Fruit fly (Drosophila melanogaster) whole organism, embryonic: ENCODE measurements around the gene m-cup.

Experiments used
- Aef1 ChIP-seq: fragments of 200-800 bp; sonication (Bioruptor generic); IDR thresholded peaks from 3 replicates; pipeline ENCODE4 v1.3.6; 2022; ENCODE audit warnings: missing biosample characterization, missing genetic modification characterization
- C15 ChIP-seq: fragments of 200-800 bp; sonication (Bioruptor generic); IDR thresholded peaks from 3 replicates; pipeline ENCODE4 v1.3.6; 2022; ENCODE audit warnings: missing biosample characterization, missing genetic modification characterization
- CG10462 ChIP-seq: fragments of 200-800 bp; sonication (Bioruptor generic); optimal IDR thresholded peaks from 2 replicates; lab custom pipeline; 2016; ENCODE audit warnings: missing biosample characterization, missing genetic modification characterization
- CG12104 ChIP-seq: fragments of 200-800 bp; sonication (Bioruptor generic); optimal IDR thresholded peaks from 3 replicates; lab custom pipeline; 2016; ENCODE audit warnings: missing biosample characterization, missing genetic modification characterization
- CG12219 ChIP-seq: fragments of 200-800 bp; sonication (Bioruptor generic); optimal IDR thresholded peaks from 3 replicates; lab custom pipeline; 2018; ENCODE audit warnings: missing biosample characterization, mild to moderate bottlenecking, missing genetic modification characterization
- CG12391 ChIP-seq: fragments of 200-800 bp; sonication (Bioruptor generic); optimal IDR thresholded peaks from 3 replicates; lab custom pipeline; 2018; ENCODE audit warnings: missing biosample characterization, mild to moderate bottlenecking, missing genetic modification characterization, moderate library complexity
- CG13287 ChIP-seq: fragments of 200-800 bp; sonication (Bioruptor generic); IDR thresholded peaks from 2 replicates; pipeline ENCODE4 v1.3.6; 2022; ENCODE audit warnings: missing biosample characterization, missing genetic modification characterization; ENCODE audit not compliant: partially characterized antibody
- CG18011 ChIP-seq: fragments of 200-800 bp; sonication (Bioruptor generic); optimal IDR thresholded peaks from 2 replicates; lab custom pipeline; 2017; ENCODE audit warnings: missing biosample characterization, missing genetic modification characterization, mild to moderate bottlenecking, moderate library complexity, missing genotype
- CG18764 ChIP-seq: fragments of 200-800 bp; sonication (Bioruptor generic); optimal IDR thresholded peaks from 3 replicates; lab custom pipeline; 2016; ENCODE audit warnings: missing biosample characterization, missing genetic modification characterization
- CG2199 ChIP-seq: fragments of 200-800 bp; sonication (Bioruptor generic); IDR thresholded peaks from 3 replicates; pipeline ENCODE4 v1.3.6; 2022; ENCODE audit warnings: missing biosample characterization, missing genetic modification characterization
- CG30403 ChIP-seq: fragments of 200-800 bp; sonication (Bioruptor generic); optimal IDR thresholded peaks from 3 replicates; lab custom pipeline; 2016; ENCODE audit warnings: missing biosample characterization, missing genetic modification characterization
- CG3407 ChIP-seq: fragments of 200-800 bp; sonication (Bioruptor generic); optimal IDR thresholded peaks from 2 replicates; lab custom pipeline; 2018; ENCODE audit warnings: missing biosample characterization, mild to moderate bottlenecking, missing genetic modification characterization
- CG4404 ChIP-seq: fragments of 200-800 bp; sonication (Bioruptor generic); IDR thresholded peaks from 2 replicates; pipeline ENCODE4 v1.3.6; 2022; ENCODE audit warnings: missing biosample characterization, missing genetic modification characterization
- CG7556 ChIP-seq: fragments of 200-800 bp; sonication (Bioruptor generic); optimal IDR thresholded peaks from 2 replicates; lab custom pipeline; 2017; ENCODE audit warnings: missing biosample characterization, mild to moderate bottlenecking, missing genetic modification characterization
- CG7987 ChIP-seq: fragments of 200-800 bp; sonication (Bioruptor generic); optimal IDR thresholded peaks from 2 replicates; lab custom pipeline; 2018; ENCODE audit warnings: missing biosample characterization, mild to moderate bottlenecking, missing genetic modification characterization, moderate library complexity
- CG8281 ChIP-seq: fragments of 200-800 bp; sonication (Bioruptor generic); optimal IDR thresholded peaks from 2 replicates; lab custom pipeline; 2018; ENCODE audit warnings: missing biosample characterization, mild to moderate bottlenecking, missing genetic modification characterization, moderate library complexity
- CG8478 ChIP-seq: fragments of >200 bp; optimal IDR thresholded peaks from 2 replicates; lab custom pipeline; 2018
- Chrac-16 ChIP-seq: fragments of 200-800 bp; sonication (Bioruptor generic); optimal IDR thresholded peaks from 3 replicates; lab custom pipeline; 2016; ENCODE audit warnings: missing biosample characterization, missing genetic modification characterization
- D19A ChIP-seq: fragments of 200-800 bp; optimal IDR thresholded peaks from 3 replicates; lab custom pipeline; 2019; ENCODE audit warnings: missing biosample characterization, mild to moderate bottlenecking, missing genetic modification characterization, moderate library complexity
- Dll ChIP-seq: fragments of 200-800 bp; sonication (Bioruptor generic); IDR thresholded peaks from 4 replicates; pipeline ENCODE4 v1.3.6; 2022; ENCODE audit warnings: missing biosample characterization, missing genetic modification characterization; ENCODE audit not compliant: partially characterized antibody
- Dref ChIP-seq: fragments of 200-800 bp; sonication (Bioruptor generic); IDR thresholded peaks from 2 replicates; pipeline ENCODE4 v1.3.6; 2022; ENCODE audit warnings: missing biosample characterization, missing genetic modification characterization
- E2f1 ChIP-seq: fragments of 200-800 bp; sonication (Bioruptor generic); IDR thresholded peaks from 2 replicates; pipeline ENCODE4 v1.3.6; 2022; ENCODE audit warnings: missing biosample characterization, missing genetic modification characterization
- HmgZ ChIP-seq: fragments of 200-800 bp; sonication (Bioruptor generic); optimal IDR thresholded peaks from 2 replicates; lab custom pipeline; 2018; ENCODE audit warnings: missing biosample characterization, mild to moderate bottlenecking, missing genetic modification characterization
- Med ChIP-seq: fragments of 200-800 bp; sonication (Bioruptor generic); peaks from one replicate; lab custom pipeline; 2016; ENCODE audit warnings: missing biosample characterization, missing genetic modification characterization, mild to moderate bottlenecking, inconsistent platforms, moderate library complexity
- Mes4 ChIP-seq: fragments of 200-800 bp; sonication (Bioruptor generic); optimal IDR thresholded peaks from 2 replicates; lab custom pipeline; 2016; ENCODE audit warnings: missing biosample characterization, missing genetic modification characterization
- Neu2 ChIP-seq: fragments of 200-800 bp; sonication (Bioruptor generic); optimal IDR thresholded peaks from 3 replicates; lab custom pipeline; 2016; ENCODE audit warnings: missing biosample characterization, missing genetic modification characterization, borderline replicate concordance
- Nf-YC ChIP-seq: fragments of 200-800 bp; optimal IDR thresholded peaks from 3 replicates; lab custom pipeline; 2019; ENCODE audit warnings: missing biosample characterization, mild to moderate bottlenecking, missing genetic modification characterization, moderate library complexity
- Rx ChIP-seq: fragments of 200-800 bp; sonication (Bioruptor generic); IDR thresholded peaks from 2 replicates; pipeline ENCODE4 v1.3.6; 2022; ENCODE audit warnings: missing biosample characterization, missing genetic modification characterization
- abd-A ChIP-seq: fragments of 200-800 bp; sonication (Bioruptor generic); optimal IDR thresholded peaks from 3 replicates; lab custom pipeline; 2019; ENCODE audit warnings: missing biosample characterization, mild to moderate bottlenecking, missing genetic modification characterization, moderate library complexity
- aop ChIP-seq: fragments of 200-800 bp; sonication (Bioruptor generic); IDR thresholded peaks from 2 replicates; pipeline ENCODE4 v1.3.6; 2022; ENCODE audit warnings: missing biosample characterization, missing genetic modification characterization
- ara ChIP-seq: fragments of 200-800 bp; sonication (Bioruptor generic); IDR thresholded peaks from 2 replicates; pipeline ENCODE4 v1.3.6; 2022; ENCODE audit warnings: missing biosample characterization, missing genetic modification characterization
- croc ChIP-seq: fragments of 200-800 bp; sonication (Bioruptor generic); conservative IDR thresholded peaks from 3 replicates; pipeline ENCODE4 v1.3.6; 2022; ENCODE audit warnings: missing biosample characterization, missing genetic modification characterization
- danr ChIP-seq: fragments of 200-800 bp; sonication (Bioruptor generic); IDR thresholded peaks from 2 replicates; pipeline ENCODE4 v1.3.6; 2022; ENCODE audit warnings: missing biosample characterization, missing genetic modification characterization
- dm ChIP-seq: fragments of 200-800 bp; sonication (Bioruptor generic); optimal IDR thresholded peaks from 3 replicates; lab custom pipeline; 2016; ENCODE audit warnings: missing biosample characterization, missing genetic modification characterization
- dpn ChIP-seq, 2 experiments: fragments of 200-800 bp; sonication (Bioruptor generic); optimal IDR thresholded peaks; 3 replicates each; lab custom pipeline; 2016; ENCODE audit warnings: missing biosample characterization in 2 of 2, missing genetic modification characterization in 2 of 2
- en ChIP-seq: fragments of 200-800 bp; sonication (Bioruptor generic); optimal IDR thresholded peaks from 2 replicates; lab custom pipeline; 2016; ENCODE audit warnings: missing biosample characterization, missing genetic modification characterization
- ewg ChIP-seq: fragments of 200-800 bp; sonication (Bioruptor generic); optimal IDR thresholded peaks from 3 replicates; lab custom pipeline; 2017; ENCODE audit warnings: mild to moderate bottlenecking, missing biosample characterization, missing genetic modification reagents, missing genetic modification characterization
- gce ChIP-seq: fragments of 200-800 bp; sonication (Bioruptor generic); IDR thresholded peaks from 3 replicates; pipeline ENCODE4 v1.3.6; 2022; ENCODE audit warnings: missing biosample characterization, missing genetic modification characterization
- h ChIP-seq: fragments of >200 bp; optimal IDR thresholded peaks from 2 replicates; lab custom pipeline; 2017
- hbn ChIP-seq: fragments of 200-800 bp; sonication (Bioruptor generic); IDR thresholded peaks from 2 replicates; pipeline ENCODE4 v1.3.6; 2022; ENCODE audit warnings: missing biosample characterization, missing genetic modification characterization; ENCODE audit not compliant: partially characterized antibody
- kni ChIP-seq: fragments of 200-800 bp; sonication (Bioruptor generic); optimal IDR thresholded peaks from 3 replicates; lab custom pipeline; 2017; ENCODE audit warnings: mild to moderate bottlenecking, missing biosample characterization, missing genetic modification reagents, missing genetic modification characterization
- lola ChIP-seq, 3 experiments: fragments of >200 bp in 2 of 3; fragments of 200-800 bp in 1 of 3; sonication (Bioruptor generic) in 1 of 3; optimal IDR thresholded peaks; 2 replicates each; lab custom pipeline; 2017 to 2019; ENCODE audit warnings: missing biosample characterization in 3 of 3, missing genetic modification characterization in 3 of 3, mild to moderate bottlenecking in 1 of 3, moderate library complexity in 1 of 3
- luna ChIP-seq: fragments of 200-800 bp; sonication (Bioruptor generic); optimal IDR thresholded peaks from 2 replicates; lab custom pipeline; 2016; ENCODE audit warnings: missing biosample characterization, missing genetic modification characterization
- oc ChIP-seq: fragments of 200-800 bp; sonication (Bioruptor generic); optimal IDR thresholded peaks from 2 replicates; lab custom pipeline; 2018; ENCODE audit warnings: missing biosample characterization, mild to moderate bottlenecking, missing genetic modification characterization, moderate library complexity
- pnt ChIP-seq: fragments of 200-800 bp; sonication (Bioruptor generic); optimal IDR thresholded peaks from 3 replicates; lab custom pipeline; 2016; ENCODE audit warnings: missing biosample characterization, missing genetic modification characterization
- row ChIP-seq: fragments of 200-800 bp; sonication (Bioruptor generic); IDR thresholded peaks from 3 replicates; pipeline ENCODE4 v1.3.6; 2022; ENCODE audit warnings: missing biosample characterization, missing genetic modification characterization
- slp2 ChIP-seq: fragments of 200-800 bp; sonication (Bioruptor generic); optimal IDR thresholded peaks from 2 replicates; lab custom pipeline; 2016; ENCODE audit warnings: missing biosample characterization, missing genetic modification characterization
- stwl ChIP-seq: fragments of 200-800 bp; sonication (Bioruptor generic); optimal IDR thresholded peaks from 3 replicates; lab custom pipeline; 2018; ENCODE audit warnings: missing biosample characterization, mild to moderate bottlenecking, missing genetic modification characterization, moderate library complexity
- toy ChIP-seq: fragments of 200-800 bp; sonication (Bioruptor generic); IDR thresholded peaks from 2 replicates; pipeline ENCODE4 v1.3.6; 2022; ENCODE audit warnings: missing biosample characterization, missing genetic modification characterization
- zen2 ChIP-seq: fragments of 200-800 bp; sonication (Bioruptor generic); IDR thresholded peaks from 3 replicates; pipeline ENCODE4 v1.3.6; 2022; ENCODE audit warnings: missing biosample characterization, missing genetic modification characterization; ENCODE audit not compliant: partially characterized antibody
- zfh1 ChIP-seq: fragments of 200-800 bp; sonication (Bioruptor generic); IDR thresholded peaks from 3 replicates; pipeline ENCODE4 v1.3.6; 2022; ENCODE audit warnings: missing biosample characterization, missing genetic modification characterization

The m-cup gene

DNA sequence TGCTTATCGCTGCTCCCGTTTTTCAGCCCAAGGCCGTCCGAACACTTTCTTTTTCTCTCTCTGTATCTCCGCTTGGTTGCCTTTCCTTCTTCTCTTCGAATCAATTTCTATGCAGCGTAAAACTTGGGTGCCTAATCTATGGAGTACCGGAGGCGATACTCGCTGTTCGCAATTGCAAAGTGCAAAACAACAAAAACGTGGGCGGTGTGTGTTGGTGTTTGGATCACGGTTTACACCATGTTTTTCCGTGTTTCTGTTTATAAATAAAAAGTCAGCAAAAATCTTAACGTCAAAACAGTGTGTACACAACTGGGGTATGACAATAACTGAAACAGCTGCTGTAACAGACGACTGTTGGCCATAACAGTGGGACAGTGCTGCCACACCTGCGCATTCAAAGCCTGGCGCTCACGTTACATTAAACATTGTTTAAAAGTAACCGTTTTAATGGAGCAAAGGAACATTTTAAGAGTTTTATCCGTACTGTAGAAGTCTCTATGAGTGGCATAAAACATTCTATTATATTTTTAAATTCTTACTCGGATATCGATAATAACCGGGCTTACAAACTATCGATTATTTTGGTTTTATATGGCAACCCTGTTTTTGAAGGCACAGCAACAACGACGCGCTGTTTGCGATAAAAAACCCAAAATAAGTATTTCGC is at the start of gene m-cup, which contains the start of gene Det (continued):
- TF ChIP-seq CG3407 (GFP tag; lab: Kevin White, UChicago): no peak
- TF ChIP-seq CG30403: peak; percentile 2
- peak; percentile 51; the same call in 1 of the 2 replicates for TF ChIP-seq hbn (GFP tag; lab: Robert Waterston, UW)
- no peak for TF ChIP-seq luna (GFP tag; lab: Kevin White, UChicago)
- peak; percentile 74 for TF ChIP-seq Med (GFP tag; lab: Kevin White, UChicago)
- TF ChIP-seq CG12104 (GFP tag; lab: Kevin White, UChicago): peak; percentile 23
- TF ChIP-seq CG7556: no peak
- no peak for TF ChIP-seq CG8281 (tag; lab: Kevin White, UChicago)
- TF ChIP-seq dm (GFP tag; lab: Kevin White, UChicago): no peak
- TF ChIP-seq CG18011 (GFP tag; lab: Kevin White, UChicago): no peak
- no peak for TF ChIP-seq Rx (GFP tag; lab: Robert Waterston, UW)
- TF ChIP-seq ara (GFP tag; lab: Robert Waterston, UW): no peak
- no peak for TF ChIP-seq CG2199 (GFP tag; lab: Robert Waterston, UW)
- no peak for TF ChIP-seq Chrac-16 (GFP tag; lab: Kevin White, UChicago)
- no peak for TF ChIP-seq HmgZ (tag; lab: Kevin White, UChicago)
- TF ChIP-seq CG12219: no peak
- no peak for TF ChIP-seq toy (GFP tag; lab: Robert Waterston, UW)
- TF ChIP-seq slp2: no peak
- TF ChIP-seq Dref (GFP tag; lab: Robert Waterston, UW): peak; percentile 69
- TF ChIP-seq aop (GFP tag; lab: Robert Waterston, UW): no peak
- TF ChIP-seq Neu2 (GFP tag; lab: Kevin White, UChicago): no peak
- peak; percentile 84 for TF ChIP-seq CG13287 (GFP tag; lab: Robert Waterston, UW)
- no peak for TF ChIP-seq Nf-YC (tag; lab: Kevin White, UChicago)
- TF ChIP-seq CG18764 (GFP tag; lab: Kevin White, UChicago): no peak
- TF ChIP-seq kni (GFP tag; lab: Kevin White, UChicago): no peak
- peak in 1 of 2 experiments; percentile 18 for TF ChIP-seq dpn (GFP tag; optimal IDR thresholded peaks at IDR 0.05; lab: Kevin White, UChicago)
- no peak for TF ChIP-seq C15 (GFP tag; lab: Robert Waterston, UW)
- no peak for TF ChIP-seq croc
- no peak for TF ChIP-seq E2f1 (GFP tag; lab: Robert Waterston, UW)
- peak; percentile 15 for TF ChIP-seq CG7987 (GFP tag; lab: Kevin White, UChicago)
- no peak for TF ChIP-seq CG10462 (GFP tag; lab: Kevin White, UChicago)
- TF ChIP-seq h (lab: Kevin White, UChicago): no peak
- TF ChIP-seq Dll (GFP tag; lab: Robert Waterston, UW): peak; percentile 88
- no peak for TF ChIP-seq gce (GFP tag; lab: Robert Waterston, UW)
- no peak for TF ChIP-seq danr (GFP tag; lab: Robert Waterston, UW)
- peak; percentile 26; the same call in 1 of the 3 replicates for TF ChIP-seq zen2
- no peak for TF ChIP-seq lola (GFP tag; optimal IDR thresholded peaks at IDR 0.05; lab: Kevin White, UChicago)
- no peak for TF ChIP-seq CG4404 (GFP tag; lab: Robert Waterston, UW)
- no peak for TF ChIP-seq pnt (GFP tag; lab: Kevin White, UChicago)
- no peak for TF ChIP-seq en (GFP tag; lab: Kevin White, UChicago)
- no peak for TF ChIP-seq CG8478
- peak; percentile 15; the same call in 1 of the 3 replicates for TF ChIP-seq Aef1 (GFP tag; lab: Robert Waterston, UW)
- peak; percentile 54 for TF ChIP-seq ewg (GFP tag; lab: Kevin White, UChicago)
- no peak for TF ChIP-seq Mes4 (GFP tag; lab: Kevin White, UChicago)
- TF ChIP-seq D19A (tag; lab: Kevin White, UChicago): no peak
- no peak for TF ChIP-seq oc (tag; lab: Kevin White, UChicago)
- peak; percentile 51 for TF ChIP-seq row (GFP tag; lab: Robert Waterston, UW)
- no peak for TF ChIP-seq zfh1
- TF ChIP-seq stwl (tag; lab: Kevin White, UChicago): peak; percentile 83
- peak; percentile 27 for TF ChIP-seq CG12391 (tag; lab: Kevin White, UChicago)
- no peak for TF ChIP-seq abd-A
